Worm (Caenorhabditis elegans): ENCODE results near the gene abt-1.

The abt-1 gene

ce11 chrIV:10216704-10217296, 2.1 kb upstream of the abt-1 start:
- TF ChIP-seq nhr-12 (tag; optimal IDR thresholded peaks at IDR 0.05) (no peak), skn-1 (tag; optimal IDR thresholded peaks at IDR 0.05) (no peak), C34B4.2 (tag; optimal IDR thresholded peaks at IDR 0.05) (no peak), hlh-4 (tag; optimal IDR thresholded peaks at IDR 0.05) (no peak)

DNA sequence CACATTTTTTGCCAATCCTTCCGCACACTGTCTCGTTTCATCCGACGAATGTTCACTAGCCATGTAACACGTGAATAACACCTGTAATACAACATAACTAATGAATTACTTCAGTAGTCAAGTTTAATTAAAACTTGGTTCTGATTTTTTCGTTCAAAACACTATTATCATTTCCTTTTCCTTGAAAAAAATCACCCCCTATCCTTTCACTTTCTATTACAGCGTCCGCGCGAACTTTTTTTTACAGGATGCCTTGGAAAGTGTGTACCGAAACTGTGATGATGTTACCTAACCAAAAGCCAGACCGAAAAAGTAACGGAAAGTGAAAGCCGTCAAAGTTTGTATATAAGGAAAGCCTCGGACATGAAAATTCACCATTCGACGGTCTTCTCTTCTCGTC, 1.4 kb upstream of the abt-1 start, which contains the start of gene col-124:
Gene col-124 (plus strand): TSS at position 374 of the 400 bp plus-strand sequence.
- TF ChIP-seq tlp-1 (tag; optimal IDR thresholded peaks at IDR 0.05), result no peak
- peak; percentile 77 for TF ChIP-seq blmp-1 (tag; optimal IDR thresholded peaks at IDR 0.05)
- TF ChIP-seq ama-1 (optimal IDR thresholded peaks at IDR 0.05), result no peak
- no peak for TF ChIP-seq hlh-4 (tag; optimal IDR thresholded peaks at IDR 0.05)

ce11 chrIV:10215393-10215792, 682 bp upstream of the abt-1 start:
- no peak for TF ChIP-seq zip-4 (GFP tag; optimal IDR thresholded peaks at IDR 0.05)
- no peak for TF ChIP-seq mab-9 (GFP tag; IDR thresholded peaks at IDR 0.05)
- TF ChIP-seq ceh-63 (GFP tag; optimal IDR thresholded peaks at IDR 0.05), result no peak
- no peak for TF ChIP-seq efl-3 (GFP tag; optimal IDR thresholded peaks at IDR 0.05)
- TF ChIP-seq skn-1 (tag; optimal IDR thresholded peaks at IDR 0.05), result no peak
- no peak for TF ChIP-seq swsn-7 (tag; optimal IDR thresholded peaks at IDR 0.05)
- TF ChIP-seq xbp-1 (tag; optimal IDR thresholded peaks at IDR 0.05), result no peak
- TF ChIP-seq elt-2 (tag; optimal IDR thresholded peaks at IDR 0.05), result no peak
- no peak for TF ChIP-seq ceh-90 (tag; optimal IDR thresholded peaks at IDR 0.05)
- no peak for TF ChIP-seq aly-2 (tag; optimal IDR thresholded peaks at IDR 0.05)

DNA sequence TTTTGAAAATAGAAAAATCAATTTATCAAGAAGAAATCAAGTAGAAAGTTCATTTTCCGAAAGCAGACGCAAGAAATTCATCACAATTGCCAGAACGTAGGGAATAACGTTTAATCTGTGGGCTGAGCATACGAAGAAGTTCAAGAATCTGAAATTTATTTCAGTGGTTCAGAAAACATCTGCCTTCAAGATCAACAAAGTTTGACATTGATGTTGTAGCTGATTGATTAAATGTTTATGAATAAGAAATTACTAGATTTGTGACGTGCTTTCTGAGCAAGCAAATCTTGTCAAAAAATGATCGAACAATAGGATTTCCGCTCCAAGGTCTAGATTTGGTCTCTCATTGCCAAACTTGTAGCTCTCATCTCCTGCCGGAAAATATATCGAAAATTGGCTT, 8.5 kb downstream of the abt-1 start, which contains the start of gene K04D7.6:
Gene K04D7.6 (minus strand): TSS at position 101 of the 400 bp plus-strand sequence.
- TF ChIP-seq nhr-28 (tag; optimal IDR thresholded peaks at IDR 0.05) (no peak), nhr-76 (tag; optimal IDR thresholded peaks at IDR 0.05) (no peak), sup-37 (GFP tag; optimal IDR thresholded peaks at IDR 0.05) (no peak), hlh-17 (GFP tag; optimal IDR thresholded peaks at IDR 0.05; ENCODE audit: borderline replicate concordance) (no peak), ceh-8 (GFP tag; optimal IDR thresholded peaks at IDR 0.05) (no peak), tbx-2 (tag; optimal IDR thresholded peaks at IDR 0.05) (no peak), unc-130 (tag; optimal IDR thresholded peaks at IDR 0.05) (no peak), ceh-82 (tag; optimal IDR thresholded peaks at IDR 0.05) (no peak), efl-3 (GFP tag; optimal IDR thresholded peaks at IDR 0.05) (no peak), nhr-20 (tag; optimal IDR thresholded peaks at IDR 0.05) (no peak), unc-98 (GFP tag; IDR thresholded peaks at IDR 0.05) (no peak), pag-3 (tag; optimal IDR thresholded peaks at IDR 0.05; ENCODE audit: borderline replicate concordance, insufficient read depth) (no peak)

ce11 chrIV:10197317-10197867, 17.3 kb downstream of the abt-1 start, which contains the start of gene gon-4:
Gene gon-4 (plus strand): TSS chrIV:10197817.
- TF ChIP-seq pax-3 (tag; optimal IDR thresholded peaks at IDR 0.05) (no peak), dpl-1 (GFP tag; optimal IDR thresholded peaks at IDR 0.05) (peak in 2 of 3 experiments; percentile 37 to 65), ceh-88 (GFP tag; IDR thresholded peaks at IDR 0.05) (no peak), unc-86 (tag; optimal IDR thresholded peaks at IDR 0.05) (no peak), mep-1 (tag; optimal IDR thresholded peaks at IDR 0.05) (peak; percentile 30), alr-1 (tag; optimal IDR thresholded peaks at IDR 0.05; ENCODE audit: borderline replicate concordance) (no peak), efl-1 (optimal IDR thresholded peaks at IDR 0.05) (peak; percentile 29 to 40), efl-1 (GFP tag; optimal IDR thresholded peaks at IDR 0.05 in 1 of 2) (peak; percentile 57 to 91), rnt-1 (tag; optimal IDR thresholded peaks at IDR 0.05) (peak; percentile 6), ama-1 (optimal IDR thresholded peaks at IDR 0.05) (no peak), lin-15B (tag; optimal IDR thresholded peaks at IDR 0.05) (peak; percentile 29), unc-62 (GFP tag; optimal IDR thresholded peaks at IDR 0.05) (no peak), lin-35 (GFP tag; optimal IDR thresholded peaks at IDR 0.05) (peak in 1 of 2 experiments; percentile 6), C16A3.4 (tag; optimal IDR thresholded peaks at IDR 0.05) (peak; percentile 9)
